Worm (Caenorhabditis elegans) whole organism, young adult: ENCODE results near the gene T20B12.3.

ENCODE experiments used
- C06A6.2 ChIP-seq: fragments of 200-800 bp; sonication (Bioruptor generic); conservative IDR thresholded peaks from 2 replicates; pipeline ENCODE4 v1.3.6; 2022; ENCODE audit warnings: missing genetic modification characterization, missing compliant biosample characterization
- F23B12.7 ChIP-seq: sonication (generic microtip); optimal IDR thresholded peaks from 2 replicates; lab custom pipeline; 2017; ENCODE audit warnings: missing genetic modification characterization, mild to moderate bottlenecking, missing compliant biosample characterization, antibody characterized with exemption, moderate library complexity; ENCODE audit not compliant: insufficient read depth
- F33H1.4 ChIP-seq: fragments of 200-800 bp; sonication (Bioruptor generic); IDR thresholded peaks from 2 replicates; pipeline ENCODE4 v1.3.6; 2022; ENCODE audit warnings: missing genetic modification reagents, missing genetic modification characterization, missing compliant biosample characterization
- F57A8.1 ChIP-seq: fragments of 200-800 bp; sonication (Bioruptor generic); optimal IDR thresholded peaks from 2 replicates; lab custom pipeline; 2018; ENCODE audit warnings: mild to moderate bottlenecking, missing genetic modification characterization, moderate library complexity, missing compliant biosample characterization
- K11D2.4 ChIP-seq: fragments of 200-800 bp; sonication (Bioruptor generic); IDR thresholded peaks from 2 replicates; pipeline ENCODE4 v1.3.6; 2022; ENCODE audit warnings: missing genetic modification reagents, missing genetic modification characterization, missing compliant biosample characterization
- Y53F4B.3 ChIP-seq: fragments of 200-800 bp; sonication (Bioruptor generic); IDR thresholded peaks from 2 replicates; pipeline ENCODE4 v1.3.6; 2022; ENCODE audit warnings: missing genetic modification reagents, missing genetic modification characterization, missing compliant biosample characterization
- Y53G8AR.9 ChIP-seq: fragments of 200-800 bp; sonication (Bioruptor generic); conservative IDR thresholded peaks from 2 replicates; pipeline ENCODE4 v1.3.6; 2022; ENCODE audit warnings: missing genetic modification reagents, missing genetic modification characterization, missing compliant biosample characterization
- ZK185.1 ChIP-seq: sonication (generic microtip); optimal IDR thresholded peaks from 2 replicates; lab custom pipeline; 2016; ENCODE audit warnings: mild to moderate bottlenecking, missing genetic modification characterization, missing compliant biosample characterization; ENCODE audit not compliant: poor library complexity, severe bottlenecking
- akir-1 ChIP-seq: fragments of 200-800 bp; sonication (Bioruptor generic); optimal IDR thresholded peaks from 2 replicates; lab custom pipeline; 2018; ENCODE audit warnings: mild to moderate bottlenecking, missing genetic modification characterization, moderate library complexity, missing compliant biosample characterization
- athp-1 ChIP-seq: sonication (generic microtip); optimal IDR thresholded peaks from 2 replicates; lab custom pipeline; 2017; ENCODE audit warnings: mild to moderate bottlenecking, missing genetic modification characterization, missing compliant biosample characterization
- attf-3 ChIP-seq: fragments of 200-800 bp; sonication (Bioruptor generic); conservative IDR thresholded peaks from 2 replicates; pipeline ENCODE4 v1.3.6; 2022; ENCODE audit warnings: missing genetic modification reagents, missing genetic modification characterization, missing compliant biosample characterization
- attf-5 ChIP-seq: fragments of 200-800 bp; sonication (Bioruptor generic); optimal IDR thresholded peaks from 2 replicates; lab custom pipeline; 2018; ENCODE audit warnings: mild to moderate bottlenecking, missing genetic modification characterization, missing compliant biosample characterization
- bed-2 ChIP-seq: fragments of 200-800 bp; sonication (Bioruptor generic); IDR thresholded peaks from 2 replicates; pipeline ENCODE4 v1.3.6; 2022; ENCODE audit warnings: missing genetic modification reagents, missing genetic modification characterization, missing compliant biosample characterization
- cebp-2 ChIP-seq: fragments of 200-800 bp; sonication (Bioruptor generic); IDR thresholded peaks from 2 replicates; pipeline ENCODE4 v1.3.6; 2022; ENCODE audit warnings: missing genetic modification characterization, missing compliant biosample characterization
- ceh-100 ChIP-seq: fragments of 200-800 bp; sonication (Bioruptor generic); IDR thresholded peaks from 2 replicates; pipeline ENCODE4 v1.3.6; 2022; ENCODE audit warnings: missing genetic modification reagents, missing genetic modification characterization, missing compliant biosample characterization
- chd-7 ChIP-seq: sonication (generic microtip); optimal IDR thresholded peaks from 2 replicates; lab custom pipeline; 2016; ENCODE audit warnings: mild to moderate bottlenecking, missing genetic modification characterization, moderate library complexity, missing compliant biosample characterization
- die-1 ChIP-seq: sonication (generic microtip); optimal IDR thresholded peaks from 2 replicates; lab custom pipeline; 2016; ENCODE audit warnings: missing genotype, mild to moderate bottlenecking, missing genetic modification characterization, missing compliant biosample characterization
- dpff-1 ChIP-seq: sonication (generic microtip); optimal IDR thresholded peaks from 2 replicates; lab custom pipeline; 2017; ENCODE audit warnings: mild to moderate bottlenecking, missing genetic modification characterization, missing compliant biosample characterization
- ekl-4 ChIP-seq: fragments of 200-800 bp; sonication (Bioruptor generic); IDR thresholded peaks from 2 replicates; pipeline ENCODE4 v1.3.6; 2022; ENCODE audit warnings: missing genetic modification reagents, missing genetic modification characterization, missing compliant biosample characterization
- ets-4 ChIP-seq: fragments of 200-800 bp; sonication (Bioruptor generic); optimal IDR thresholded peaks from 2 replicates; lab custom pipeline; 2018; ENCODE audit warnings: mild to moderate bottlenecking, missing genetic modification characterization, missing compliant biosample characterization
- gei-17 ChIP-seq: fragments of 200-800 bp; sonication (Bioruptor generic); optimal IDR thresholded peaks from 2 replicates; lab custom pipeline; 2018; ENCODE audit warnings: mild to moderate bottlenecking, missing genetic modification characterization, missing compliant biosample characterization
- hlh-26 ChIP-seq: fragments of 200-800 bp; sonication (Bioruptor generic); conservative IDR thresholded peaks from 2 replicates; pipeline ENCODE4 v1.3.6; 2022; ENCODE audit warnings: missing genetic modification reagents, missing genetic modification characterization, missing compliant biosample characterization
- hmg-1.2 ChIP-seq: fragments of 200-800 bp; sonication (Bioruptor generic); IDR thresholded peaks from 2 replicates; pipeline ENCODE4 v1.3.6; 2022; ENCODE audit warnings: missing genetic modification reagents, missing genetic modification characterization, missing compliant biosample characterization
- hsf-1 ChIP-seq: fragments of 200-800 bp; sonication (Bioruptor generic); IDR thresholded peaks from 2 replicates; pipeline ENCODE4 v1.3.6; 2022; ENCODE audit warnings: missing genetic modification reagents, missing genetic modification characterization, missing compliant biosample characterization
- lin-26 ChIP-seq: fragments of 200-800 bp; sonication (Bioruptor generic); IDR thresholded peaks from 2 replicates; pipeline ENCODE4 v1.3.6; 2022; ENCODE audit warnings: missing genetic modification reagents, missing genetic modification characterization, missing compliant biosample characterization
- lin-40 ChIP-seq: sonication (generic microtip); optimal IDR thresholded peaks from 2 replicates; lab custom pipeline; 2016; ENCODE audit warnings: missing genetic modification characterization, mild to moderate bottlenecking, missing compliant biosample characterization, missing genotype, missing genetic modification reagents
- madf-10 ChIP-seq: sonication (generic microtip); optimal IDR thresholded peaks from 2 replicates; lab custom pipeline; 2016; ENCODE audit warnings: mild to moderate bottlenecking, missing genetic modification characterization, missing compliant biosample characterization
- madf-8 ChIP-seq: fragments of 200-800 bp; sonication (Bioruptor generic); conservative IDR thresholded peaks from 2 replicates; pipeline ENCODE4 v1.3.6; 2022; ENCODE audit warnings: missing genetic modification reagents, missing genetic modification characterization, missing compliant biosample characterization
- mcd-1 ChIP-seq: fragments of 200-800 bp; sonication (Bioruptor generic); IDR thresholded peaks from 2 replicates; pipeline ENCODE4 v1.3.6; 2022; ENCODE audit warnings: missing genetic modification reagents, missing genetic modification characterization, missing compliant biosample characterization
- nfyb-1 ChIP-seq: fragments of 200-800 bp; sonication (Bioruptor generic); IDR thresholded peaks from 2 replicates; pipeline ENCODE4 v1.3.6; 2022; ENCODE audit warnings: missing genetic modification reagents, missing genetic modification characterization, missing compliant biosample characterization
- nhr-120 ChIP-seq: fragments of 200-800 bp; sonication (Bioruptor generic); IDR thresholded peaks from 2 replicates; pipeline ENCODE4 v1.3.6; 2022; ENCODE audit warnings: missing genetic modification characterization, missing compliant biosample characterization
- nhr-90 ChIP-seq: sonication (generic microtip); optimal IDR thresholded peaks from 2 replicates; lab custom pipeline; 2016; ENCODE audit warnings: missing genotype, mild to moderate bottlenecking, missing genetic modification characterization, missing compliant biosample characterization
- pbrm-1 ChIP-seq: fragments of 200-800 bp; sonication (Bioruptor generic); IDR thresholded peaks from 2 replicates; pipeline ENCODE4 v1.3.6; 2022; ENCODE audit warnings: missing genetic modification reagents, missing genetic modification characterization, missing compliant biosample characterization
- repo-1 ChIP-seq: sonication (generic microtip); optimal IDR thresholded peaks from 2 replicates; lab custom pipeline; 2017; ENCODE audit warnings: mild to moderate bottlenecking, missing genetic modification characterization, missing compliant biosample characterization
- sdz-38 ChIP-seq: sonication (generic microtip); optimal IDR thresholded peaks from 2 replicates; lab custom pipeline; 2016; ENCODE audit warnings: missing genotype, missing genetic modification characterization, missing compliant biosample characterization
- somi-1 ChIP-seq: fragments of 200-800 bp; sonication (Bioruptor generic); optimal IDR thresholded peaks from 2 replicates; lab custom pipeline; 2018; ENCODE audit warnings: mild to moderate bottlenecking, missing genetic modification characterization, missing compliant biosample characterization
- tbp1 ChIP-seq: fragments of 200-800 bp; sonication (Bioruptor generic); optimal IDR thresholded peaks from 2 replicates; lab custom pipeline; 2018; ENCODE audit warnings: mild to moderate bottlenecking, missing genetic modification characterization, missing compliant biosample characterization
- tlf-1 ChIP-seq: fragments of 200-800 bp; sonication (Bioruptor generic); optimal IDR thresholded peaks from 2 replicates; lab custom pipeline; 2018; ENCODE audit warnings: mild to moderate bottlenecking, missing genetic modification characterization, missing compliant biosample characterization
- xnd-1 ChIP-seq: sonication (generic microtip); optimal IDR thresholded peaks from 2 replicates; lab custom pipeline; 2016; ENCODE audit warnings: missing genotype, missing genetic modification reagents, missing genetic modification characterization, missing compliant biosample characterization
- ztf-18 ChIP-seq: sonication (generic microtip); optimal IDR thresholded peaks from 2 replicates; lab custom pipeline; 2016; ENCODE audit warnings: missing genotype, mild to moderate bottlenecking, missing genetic modification characterization, missing compliant biosample characterization
- ztf-22 ChIP-seq: fragments of 200-800 bp; sonication (Bioruptor generic); optimal IDR thresholded peaks from 2 replicates; lab custom pipeline; 2018; ENCODE audit warnings: mild to moderate bottlenecking, missing genetic modification characterization, moderate library complexity, missing compliant biosample characterization
- ztf-25 ChIP-seq: fragments of 200-800 bp; sonication (Bioruptor generic); IDR thresholded peaks from 2 replicates; pipeline ENCODE4 v1.3.6; 2022; ENCODE audit warnings: missing genetic modification reagents, missing genetic modification characterization, missing compliant biosample characterization

Gene T20B12.3

DNA sequence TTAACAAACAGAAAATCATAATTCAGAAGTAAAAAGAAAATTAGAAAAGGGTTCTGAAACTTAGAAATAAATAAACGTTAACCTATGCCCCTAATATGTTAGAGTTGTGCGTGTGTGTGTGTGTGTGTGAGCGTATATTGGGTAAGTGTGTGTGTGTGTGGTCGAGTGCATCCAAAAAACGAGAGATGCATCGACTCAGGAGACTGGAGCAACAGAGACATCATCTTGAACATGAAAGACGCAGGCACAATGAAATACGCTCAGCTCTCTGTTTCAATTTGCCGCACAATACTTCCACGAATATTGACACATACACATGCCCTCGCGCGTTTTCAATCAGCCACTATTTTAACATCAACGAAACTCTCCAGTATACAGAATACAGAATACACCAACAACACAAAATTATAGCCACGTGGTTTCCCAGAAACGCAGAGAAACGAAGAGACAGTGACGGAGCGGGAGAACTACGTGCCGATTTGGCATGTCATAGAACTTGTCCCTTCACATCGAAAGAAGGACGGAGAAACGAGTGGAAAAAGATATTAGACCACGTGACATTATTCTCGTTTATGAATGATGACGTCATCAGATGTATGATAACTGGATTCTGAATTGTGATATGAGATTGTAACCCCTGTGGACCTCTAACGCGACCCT is 5.6 kb upstream of the T20B12.3 start (continued):
- TF ChIP-seq tlf-1 (GFP tag; lab: Kevin White, UChicago) (peak; percentile 60), repo-1 (tag; lab: Kevin White, UChicago) (peak; percentile 36), lin-40 (tag; lab: Kevin White, UChicago) (peak; percentile 79), gei-17 (peak; percentile 49), somi-1 (GFP tag; lab: Kevin White, UChicago) (peak; percentile 70), chd-7 (peak; percentile 80), bed-2 (GFP tag; lab: Robert Waterston, UW) (no peak), K11D2.4 (GFP tag; lab: Robert Waterston, UW) (peak; percentile 63; the same call in 1 of the 2 replicates), F33H1.4 (GFP tag; lab: Robert Waterston, UW) (0 out of 2 replicates have a peak, but pooled peaks have one; percentile 14), F57A8.1 (no peak), Y53F4B.3 (GFP tag; lab: Robert Waterston, UW) (no peak), xnd-1 (no peak), nhr-90 (tag; lab: Kevin White, UChicago) (peak; percentile 20), nhr-120 (no peak), ekl-4 (GFP tag; lab: Robert Waterston, UW) (peak; percentile 62), die-1 (tag; lab: Kevin White, UChicago) (peak; percentile 33), ztf-18 (tag; lab: Kevin White, UChicago) (peak; percentile 19), hmg-1.2 (GFP tag; lab: Robert Waterston, UW) (peak; percentile 24; the same call in 1 of the 2 replicates), pbrm-1 (GFP tag; lab: Robert Waterston, UW) (peak; percentile 22; the same call in 1 of the 2 replicates), ets-4 (peak; percentile 15), C06A6.2 (GFP tag; lab: Robert Waterston, UW) (peak; percentile 62; the same call in 1 of the 2 replicates), hsf-1 (GFP tag; lab: Robert Waterston, UW) (peak; percentile 59; the same call in 1 of the 2 replicates), lin-26 (GFP tag; lab: Robert Waterston, UW) (0 out of 2 replicates have a peak, but pooled peaks have one; percentile 52), ZK185.1 (tag; lab: Kevin White, UChicago) (peak; percentile 50), madf-10 (tag; lab: Kevin White, UChicago) (peak; percentile 69)
- TF ChIP-seq, all 124 proteins: peak for 35

DNA sequence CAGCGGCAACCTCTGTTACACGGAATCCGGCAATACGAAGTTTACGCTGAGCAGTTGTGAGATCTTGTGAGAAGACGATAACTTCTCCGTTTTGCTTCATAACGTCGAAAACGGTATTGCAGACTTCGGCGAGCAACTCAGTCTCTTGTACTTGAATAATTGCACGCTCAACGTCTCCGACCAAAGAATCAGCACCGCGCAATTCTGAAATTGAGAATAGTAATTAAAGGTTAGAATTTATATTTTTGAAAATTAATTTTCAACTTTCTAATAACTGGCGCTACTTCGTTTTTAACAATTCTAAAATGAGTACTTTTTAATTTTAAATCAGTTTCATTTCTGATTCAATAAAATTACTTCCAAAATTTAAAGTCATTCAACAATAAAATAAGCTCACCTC is 3.4 kb upstream of the T20B12.3 start:
- TF ChIP-seq madf-8 (GFP tag; lab: Robert Waterston, UW) (no peak), mcd-1 (no peak), hsf-1 (GFP tag; lab: Robert Waterston, UW) (0 out of 2 replicates have a peak, but pooled peaks have one; percentile 36)

- 0 out of 2 replicates have a peak, but pooled peaks have one; percentile 8 for TF ChIP-seq pbrm-1 (GFP tag; lab: Robert Waterston, UW)
- peak; percentile 60 for TF ChIP-seq tbp1 (GFP tag; lab: Kevin White, UChicago)
- TF ChIP-seq sdz-38 = no peak
These were observed 3.0 kb upstream of the T20B12.3 start, which contains the start of gene T20B12.7 for ce11 chrIII:7378945-7379344. TSS of gene T20B12.7 (minus strand) at chrIII:7379045.

DNA sequence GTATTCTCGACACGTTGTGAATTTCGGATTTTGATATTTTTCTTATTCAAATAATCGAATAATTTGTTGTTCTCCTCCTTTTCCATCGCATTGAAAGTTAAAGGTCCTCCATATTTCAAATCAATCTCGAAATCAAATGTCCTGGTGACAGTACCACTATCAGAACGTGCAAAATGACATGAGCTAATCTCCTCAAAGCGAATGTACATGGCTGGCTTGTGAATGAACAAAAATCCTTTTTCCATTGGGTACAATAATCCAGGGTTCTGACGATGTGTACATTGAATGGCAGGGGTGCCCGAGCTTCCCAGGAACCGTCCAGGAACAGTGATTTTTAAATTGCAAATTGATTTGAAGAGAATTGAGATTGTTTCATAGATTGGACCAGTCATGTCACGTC is 1.8 kb upstream of the T20B12.3 start:
- TF ChIP-seq ztf-22 (no peak), ztf-25 (GFP tag; lab: Robert Waterston, UW) (no peak), cebp-2 (GFP tag; lab: Robert Waterston, UW) (no peak), athp-1 (tag; lab: Kevin White, UChicago) (no peak), nhr-120 (no peak), dpff-1 (no peak), F23B12.7 (tag; lab: Kevin White, UChicago) (no peak), ceh-100 (no peak), attf-5 (GFP tag; lab: Kevin White, UChicago) (no peak), akir-1 (GFP tag; lab: Kevin White, UChicago) (no peak), Y53G8AR.9 (no peak), K11D2.4 (GFP tag; lab: Robert Waterston, UW) (no peak), hlh-26 (GFP tag; lab: Robert Waterston, UW) (no peak), lin-26 (GFP tag; lab: Robert Waterston, UW) (no peak), nfyb-1 (GFP tag; lab: Robert Waterston, UW) (no peak), attf-3 (no peak)
